Worm (Caenorhabditis elegans): ENCODE data around the gene ifbp-1.

Gene ifbp-1

DNA sequence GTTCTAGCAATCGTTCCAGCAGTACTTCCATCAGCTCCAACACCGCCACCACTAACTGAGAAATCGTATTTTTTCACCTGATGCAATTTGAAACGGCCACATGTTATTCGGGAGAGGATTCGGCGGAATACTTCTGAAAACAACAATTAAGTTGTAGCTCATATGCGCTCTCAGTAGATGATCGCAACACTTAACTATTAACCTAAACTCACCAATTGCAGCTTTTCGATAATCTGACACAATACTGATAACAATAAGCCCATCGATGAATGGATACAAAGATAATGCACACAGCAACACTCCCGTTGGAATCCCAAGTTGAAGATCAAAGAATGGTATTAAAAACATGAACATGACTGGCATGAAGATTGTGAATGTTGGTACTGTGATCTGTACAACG, 42.0 kb downstream of the ifbp-1 start:
- no peak for TF ChIP-seq hlh-13 (GFP tag; optimal IDR thresholded peaks at IDR 0.05)
- no peak for TF ChIP-seq Y22D7AL.16 (tag; optimal IDR thresholded peaks at IDR 0.05)
- TF ChIP-seq tbx-7 (tag; optimal IDR thresholded peaks at IDR 0.05) = no peak
- TF ChIP-seq fkh-10 (GFP tag; optimal IDR thresholded peaks at IDR 0.05) = no peak
- TF ChIP-seq pqm-1 (tag; optimal IDR thresholded peaks at IDR 0.05) = no peak
- no peak for TF ChIP-seq unc-55 (GFP tag; optimal IDR thresholded peaks at IDR 0.05)
- TF ChIP-seq pros-1 (tag; optimal IDR thresholded peaks at IDR 0.05) = no peak
- no peak for TF ChIP-seq dve-1 (tag; optimal IDR thresholded peaks at IDR 0.05)
- TF ChIP-seq C38D4.7 (GFP tag; optimal IDR thresholded peaks at IDR 0.05) = no peak
- TF ChIP-seq ceh-24 (tag; optimal IDR thresholded peaks at IDR 0.05) = no peak
- TF ChIP-seq sox-4 (tag; optimal IDR thresholded peaks at IDR 0.05) = no peak
- no peak for TF ChIP-seq T23F11.4 (GFP tag; optimal IDR thresholded peaks at IDR 0.05)
- no peak for TF ChIP-seq ahr-1 (tag; optimal IDR thresholded peaks at IDR 0.05)
- TF ChIP-seq C08G9.2 (tag; optimal IDR thresholded peaks at IDR 0.05) = no peak
- no peak for TF ChIP-seq dmd-4 (tag; optimal IDR thresholded peaks at IDR 0.05; ENCODE audit: borderline replicate concordance)
- no peak for TF ChIP-seq K09A11.1 (tag; optimal IDR thresholded peaks at IDR 0.05; ENCODE audit: insufficient read depth)
- TF ChIP-seq hlh-8 (tag; optimal IDR thresholded peaks at IDR 0.05) = no peak
- no peak for TF ChIP-seq ref-2 (tag; optimal IDR thresholded peaks at IDR 0.05)
- no peak for TF ChIP-seq ttx-3 (tag; optimal IDR thresholded peaks at IDR 0.05)

DNA sequence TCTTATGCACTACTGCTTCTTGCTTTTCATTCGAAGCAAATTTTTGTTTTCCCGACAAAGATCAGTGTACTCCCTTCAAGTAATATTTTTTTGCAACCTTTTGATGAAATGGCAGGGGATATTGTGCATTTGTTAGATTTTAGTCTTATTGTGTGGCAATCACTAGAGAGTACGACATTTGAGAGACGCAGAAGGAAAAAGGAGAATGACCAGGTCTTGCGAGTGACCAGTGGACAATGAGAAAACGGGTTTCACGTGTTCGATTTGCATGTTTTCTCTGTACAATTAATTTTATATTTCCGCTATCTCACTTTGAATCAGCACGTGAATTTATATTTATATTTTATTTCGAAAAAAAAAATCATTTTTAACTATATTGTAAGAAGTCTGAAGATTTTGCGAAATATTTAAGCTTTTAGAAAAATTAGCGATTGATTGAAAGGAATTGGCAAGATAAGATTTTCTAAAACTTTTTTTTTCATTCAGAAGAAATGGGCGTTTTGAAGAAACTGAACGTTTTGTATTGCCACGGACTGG, 44.1 kb downstream of the ifbp-1 start, which contains the start of gene C50B6.9:
TSS of gene C50B6.9 (plus strand) at position 487 of the 537 bp plus-strand sequence.
- TF ChIP-seq K02D7.2 (tag; optimal IDR thresholded peaks at IDR 0.05) (no peak), hlh-30 (tag; optimal IDR thresholded peaks at IDR 0.05; ENCODE audit: insufficient read depth) (peak; percentile 1)

DNA sequence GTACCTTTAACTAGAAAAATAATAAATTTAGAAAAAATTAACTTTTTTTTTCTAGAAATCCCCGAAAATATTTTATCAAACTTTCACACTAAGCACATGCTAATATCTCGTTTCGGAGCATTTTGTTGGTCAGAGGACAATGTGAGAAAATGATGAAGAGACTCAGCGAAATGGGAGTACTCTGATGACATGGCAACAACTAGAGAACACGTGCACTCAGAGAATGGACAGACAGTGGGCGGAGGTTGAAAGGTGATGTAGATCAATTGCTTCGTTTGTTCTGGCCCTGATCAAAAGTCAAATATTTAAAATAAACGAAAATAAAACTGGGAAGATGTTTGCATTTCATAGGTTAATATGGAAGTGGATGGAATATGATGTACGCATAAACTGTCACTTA, 45.6 kb downstream of the ifbp-1 start:
- TF ChIP-seq F13H6.1 (tag; optimal IDR thresholded peaks at IDR 0.05) = no peak
- TF ChIP-seq fax-1 (tag; optimal IDR thresholded peaks at IDR 0.05) = no peak
- TF ChIP-seq tbx-2 (tag; optimal IDR thresholded peaks at IDR 0.05) = no peak
- no peak for TF ChIP-seq elt-2 (tag; optimal IDR thresholded peaks at IDR 0.05)
- no peak for TF ChIP-seq hlh-6 (tag; optimal IDR thresholded peaks at IDR 0.05)
- no peak for TF ChIP-seq ceh-24 (tag; optimal IDR thresholded peaks at IDR 0.05)
- no peak for TF ChIP-seq fkh-10 (GFP tag; optimal IDR thresholded peaks at IDR 0.05)

DNA sequence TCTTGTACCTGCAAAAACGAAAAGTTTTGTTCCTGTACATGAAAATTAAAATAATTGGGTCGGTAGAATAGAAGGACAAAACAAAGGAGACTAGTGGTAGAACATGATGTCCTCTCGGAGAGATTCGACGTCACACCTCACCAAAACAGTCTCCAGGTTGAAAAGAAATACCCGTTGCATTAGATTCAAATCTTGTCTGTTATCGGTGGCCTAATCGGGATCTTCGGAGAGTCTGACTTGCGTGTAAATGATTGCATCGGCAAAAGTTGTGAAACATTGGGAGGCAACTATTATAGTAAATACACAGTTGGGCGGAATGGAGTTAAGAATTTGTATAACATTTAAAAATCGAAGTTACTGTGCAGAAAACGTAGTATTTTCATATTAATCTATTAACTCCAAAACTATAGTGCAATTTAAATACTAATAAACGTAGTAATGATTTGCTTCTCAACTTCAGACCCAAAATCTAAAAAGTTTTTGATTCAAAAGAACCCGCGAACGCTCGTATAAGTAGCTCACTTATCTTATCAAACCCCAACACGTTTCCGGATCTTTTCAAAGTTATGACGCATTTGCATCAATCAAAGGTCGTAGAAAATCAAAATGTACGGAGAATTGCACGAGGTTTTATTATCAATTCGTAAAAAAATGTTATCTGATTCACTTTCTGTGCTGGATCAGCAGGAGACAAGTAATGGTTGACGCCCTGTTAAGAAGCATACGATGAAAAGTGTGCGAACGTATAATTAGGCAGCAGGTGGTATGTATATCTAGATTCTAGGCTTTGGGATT, 46.5 kb downstream of the ifbp-1 start, which contains the start of gene nhr-168:
TSS of gene nhr-168 (minus strand) at position 486 of the 795 bp plus-strand sequence.
- TF ChIP-seq zip-5 (tag; optimal IDR thresholded peaks at IDR 0.05) (no peak), Y22D7AL.16 (tag; optimal IDR thresholded peaks at IDR 0.05) (no peak), ceh-22 (tag; optimal IDR thresholded peaks at IDR 0.05) (no peak), sdc-2 (tag; optimal IDR thresholded peaks at IDR 0.05) (no peak), ttx-3 (tag; optimal IDR thresholded peaks at IDR 0.05) (no peak), sox-2 (GFP tag; IDR thresholded peaks at IDR 0.05) (no peak), K02D7.2 (tag; optimal IDR thresholded peaks at IDR 0.05) (no peak), ztf-16 (tag; optimal IDR thresholded peaks at IDR 0.05) (no peak), pha-2 (tag; optimal IDR thresholded peaks at IDR 0.05) (no peak), ceh-45 (GFP tag; IDR thresholded peaks at IDR 0.05) (no peak), che-1 (tag; optimal IDR thresholded peaks at IDR 0.05) (no peak), pros-1 (tag; optimal IDR thresholded peaks at IDR 0.05) (no peak), hlh-15 (tag; optimal IDR thresholded peaks at IDR 0.05) (no peak), T23F11.4 (GFP tag; optimal IDR thresholded peaks at IDR 0.05) (no peak), npax-4 (tag; optimal IDR thresholded peaks at IDR 0.05) (no peak), elt-4 (tag; optimal IDR thresholded peaks at IDR 0.05) (no peak), pax-1 (tag; optimal IDR thresholded peaks at IDR 0.05) (no peak), ceh-31 (tag; optimal IDR thresholded peaks at IDR 0.05) (no peak), sox-4 (tag; optimal IDR thresholded peaks at IDR 0.05) (no peak)
